Worm (Caenorhabditis elegans) whole organism, L1 larva: Measurements from ENCODE around the gene Y37H2A.7.

Experiments
- aly-2 ChIP-seq: fragments of 150-350 bp; optimal IDR thresholded peaks from 2 replicates; lab custom pipeline; 2014; ENCODE audit warnings: missing biosample characterization, missing genetic modification characterization
- elt-2 ChIP-seq: sonication (generic microtip); optimal IDR thresholded peaks from 2 replicates; lab custom pipeline; 2016; ENCODE audit warnings: missing genetic modification characterization, mild to moderate bottlenecking, inconsistent platforms, missing compliant biosample characterization, missing genetic modification reagents
- mdl-1 ChIP-seq, 2 experiments: fragments of 150-350 bp; optimal IDR thresholded peaks; 2 replicates each; lab custom pipeline; 2014 to 2017; ENCODE audit warnings: missing biosample characterization in 2 of 2, missing genetic modification characterization in 2 of 2, inconsistent platforms in 1 of 2
- snpc-4 ChIP-seq: fragments of 150-350 bp; optimal IDR thresholded peaks from 2 replicates; lab custom pipeline; 2014; ENCODE audit warnings: missing biosample characterization, missing genetic modification characterization
- tlp-1 ChIP-seq: fragments of 150-350 bp; optimal IDR thresholded peaks from 2 replicates; lab custom pipeline; 2014; ENCODE audit warnings: missing biosample characterization, missing genetic modification characterization
- vab-15 ChIP-seq: sonication (generic microtip); optimal IDR thresholded peaks from 2 replicates; lab custom pipeline; 2017; ENCODE audit warnings: missing genotype, mild to moderate bottlenecking, missing genetic modification characterization, missing compliant biosample characterization

ce11 chrV:18091216-18091615, 43.1 kb downstream of the Y37H2A.7 start:
- no peak for TF ChIP-seq vab-15 (tag; lab: Kevin White, UChicago)
- TF ChIP-seq tlp-1 (tag; lab: Kevin White, UChicago): no peak
- TF ChIP-seq snpc-4: no peak
- TF ChIP-seq elt-2 (tag; lab: Kevin White, UChicago): no peak
- TF ChIP-seq mdl-1 (tag; optimal IDR thresholded peaks at IDR 0.05; lab: Kevin White, UChicago): no peak
- no peak for TF ChIP-seq aly-2 (tag; lab: Kevin White, UChicago)
